Worm (Caenorhabditis elegans): ENCODE measurements around the gene oatr-1.

ce11 chrIII:6432939-6433338 is 37.0 kb upstream of the oatr-1 start, which contains the start of gene vps-16:
- no peak for TF ChIP-seq nhr-11 (tag; optimal IDR thresholded peaks at IDR 0.05)
- TF ChIP-seq pha-4 (GFP tag; IDR thresholded peaks at IDR 0.05) = no peak
- no peak for TF ChIP-seq pha-4 (tag; optimal IDR thresholded peaks at IDR 0.05)
- TF ChIP-seq dpl-1 (GFP tag; optimal IDR thresholded peaks at IDR 0.05) = no peak
- TF ChIP-seq fos-1 (tag; optimal IDR thresholded peaks at IDR 0.05) = no peak
- TF ChIP-seq lsy-2 (tag; optimal IDR thresholded peaks at IDR 0.05) = no peak
- no peak for TF ChIP-seq ztf-11 (tag; optimal IDR thresholded peaks at IDR 0.05)
- TF ChIP-seq lin-13 (GFP tag; optimal IDR thresholded peaks at IDR 0.05) = no peak
- TF ChIP-seq daf-8 (GFP tag; IDR thresholded peaks at IDR 0.05) = no peak
- no peak for TF ChIP-seq cey-2 (tag; optimal IDR thresholded peaks at IDR 0.05; ENCODE audit: borderline replicate concordance, insufficient read depth)
- TF ChIP-seq egl-43 (GFP tag; IDR thresholded peaks at IDR 0.05) = no peak
- no peak for TF ChIP-seq php-3 (GFP tag; IDR thresholded peaks at IDR 0.05)
- TF ChIP-seq nhr-76 (tag; optimal IDR thresholded peaks at IDR 0.05) = no peak
